Fruit fly (Drosophila melanogaster) whole organism: ENCODE data around the gene fon.

Experiments
- Dll ChIP-seq: fragments of >200 bp; optimal IDR thresholded peaks from 2 replicates; lab custom pipeline; 2017
- EcR ChIP-seq, 2 experiments: fragments of >200 bp; optimal IDR thresholded peaks; 2 replicates each; lab custom pipeline; 2017; ENCODE audit warnings: missing biosample characterization in 2 of 2, missing genetic modification characterization in 2 of 2, missing genetic modification reagents in 2 of 2
- pan ChIP-seq: fragments of >200 bp; optimal IDR thresholded peaks from 2 replicates; lab custom pipeline; 2017
- psq ChIP-seq: fragments of >200 bp; optimal IDR thresholded peaks from 2 replicates; lab custom pipeline; 2017
- usp ChIP-seq: fragments of >200 bp; optimal IDR thresholded peaks from 2 replicates; lab custom pipeline; 2017; ENCODE audit warnings: missing biosample characterization, missing genetic modification characterization, mixed read lengths

DNA sequence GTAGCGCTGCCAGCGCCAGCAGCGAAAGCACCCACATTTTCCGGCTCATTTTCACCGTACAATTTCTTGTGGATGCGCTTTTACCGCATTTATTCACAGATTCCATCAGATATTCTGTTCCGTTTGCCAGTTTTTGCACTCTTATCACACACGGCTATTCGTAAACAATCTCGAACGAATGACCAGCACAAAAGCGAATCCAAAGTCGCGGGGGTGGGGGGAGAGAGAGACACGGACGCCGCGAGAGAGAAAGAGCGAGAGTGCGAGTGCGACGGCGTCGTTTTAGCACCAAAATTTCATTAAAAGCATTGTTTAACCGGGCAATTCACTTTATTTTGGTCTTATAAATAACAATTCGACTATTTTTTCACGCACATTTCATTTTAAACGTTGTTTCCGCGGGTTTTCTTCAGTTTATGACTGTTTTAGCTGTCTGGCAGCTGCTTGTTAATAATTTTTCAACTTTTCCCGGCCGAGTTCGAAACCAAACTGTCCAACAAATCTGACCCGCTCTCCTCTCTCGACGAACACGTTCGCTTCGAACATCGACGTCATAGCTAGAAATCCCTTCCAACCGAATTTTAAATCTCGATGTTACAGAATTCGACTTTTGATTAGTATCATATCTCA lies 23.2 kb downstream of the fon start, which contains the start of gene dnt:
- TF ChIP-seq usp (GFP tag; lab: Kevin White, UChicago) (no peak), Dll (lab: Kevin White, UChicago) (peak; percentile 15), EcR (GFP tag; optimal IDR thresholded peaks at IDR 0.05; lab: Kevin White, UChicago) (no peak), psq (lab: Kevin White, UChicago) (no peak), pan (lab: Kevin White, UChicago) (no peak)
